Worm (Caenorhabditis elegans) whole organism, L3 larva: Measurements from ENCODE around the gene C29F7.2.

Experiments used
- R02D3.7 ChIP-seq: fragments of 150-350 bp; optimal IDR thresholded peaks from 2 replicates; lab custom pipeline; 2014; ENCODE audit warnings: missing biosample characterization, missing genetic modification characterization
- ama-1 ChIP-seq: fragments of 150-350 bp; optimal IDR thresholded peaks from 2 replicates; lab custom pipeline; 2018
- ceh-16 ChIP-seq: sonication (generic microtip); optimal IDR thresholded peaks from 2 replicates; lab custom pipeline; 2017; ENCODE audit warnings: missing biosample characterization, missing genetic modification characterization
- ceh-28 ChIP-seq: fragments of 150-350 bp; optimal IDR thresholded peaks from 2 replicates; lab custom pipeline; 2014; ENCODE audit warnings: missing biosample characterization, missing genetic modification reagents, missing genetic modification characterization
- elt-3 ChIP-seq, 3 experiments: fragments of 150-350 bp in 1 of 3; sonication (generic microtip) in 2 of 3; optimal IDR thresholded peaks; 2 replicates in 2 of 3; 4 replicates in 1 of 3; lab custom pipeline; 2014 to 2017; ENCODE audit warnings: missing biosample characterization in 3 of 3, missing genetic modification characterization in 3 of 3
- fkh-2 ChIP-seq: fragments of 150-350 bp; optimal IDR thresholded peaks from 2 replicates; lab custom pipeline; 2014; ENCODE audit warnings: missing biosample characterization, missing genetic modification reagents, missing genetic modification characterization
- lin-15B ChIP-seq: fragments of 150-350 bp; optimal IDR thresholded peaks from 2 replicates; lab custom pipeline; 2014; ENCODE audit warnings: missing biosample characterization, missing genetic modification characterization
- nhr-11 ChIP-seq: fragments of 150-350 bp; optimal IDR thresholded peaks from 2 replicates; lab custom pipeline; 2014; ENCODE audit warnings: missing biosample characterization, missing genetic modification characterization
- nhr-25 ChIP-seq: sonication (generic microtip); optimal IDR thresholded peaks from 2 replicates; lab custom pipeline; 2017; ENCODE audit warnings: missing biosample characterization, missing genetic modification characterization
- pqm-1 ChIP-seq: fragments of 150-350 bp; optimal IDR thresholded peaks from 2 replicates; lab custom pipeline; 2017; ENCODE audit warnings: missing biosample characterization, missing genetic modification characterization, inconsistent platforms
- skn-1 ChIP-seq: fragments of 150-350 bp; optimal IDR thresholded peaks from 2 replicates; lab custom pipeline; 2014; ENCODE audit warnings: missing biosample characterization, missing genetic modification characterization
- snpc-4 ChIP-seq: fragments of 150-350 bp; optimal IDR thresholded peaks from 2 replicates; lab custom pipeline; 2014; ENCODE audit warnings: missing biosample characterization, missing genetic modification characterization
- unc-62 ChIP-seq: fragments of 150-350 bp; sonication (generic microtip); optimal IDR thresholded peaks from 4 replicates; lab custom pipeline; 2014; ENCODE audit warnings: missing biosample characterization, missing genetic modification reagents, missing genetic modification characterization
- ztf-11 ChIP-seq: fragments of 150-350 bp; optimal IDR thresholded peaks from 2 replicates; lab custom pipeline; 2014; ENCODE audit warnings: missing biosample characterization, missing genetic modification characterization

DNA sequence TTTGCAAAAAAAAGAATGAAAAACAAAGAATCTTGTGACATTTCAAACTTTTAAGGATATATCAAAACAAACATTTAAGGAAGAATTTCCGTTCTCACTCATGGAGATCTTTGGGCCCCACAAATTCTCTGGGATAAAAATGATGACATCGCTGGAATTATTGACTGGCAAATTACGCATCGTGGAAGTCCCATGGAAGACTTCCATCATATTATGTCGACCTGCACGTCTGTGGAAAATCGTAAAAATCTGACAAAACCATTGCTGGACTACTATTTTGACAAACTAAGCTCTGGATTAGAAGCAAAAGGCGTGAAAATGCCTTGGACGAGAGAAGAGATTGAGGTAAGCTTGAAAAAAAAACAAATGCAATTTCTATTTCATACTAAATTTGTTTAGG, 1.6 kb downstream of the C29F7.2 start:
- TF ChIP-seq elt-3 (tag; optimal IDR thresholded peaks at IDR 0.05; lab: Kevin White, UChicago) = no peak
- TF ChIP-seq ceh-28 (tag; lab: Kevin White, UChicago) = no peak
- TF ChIP-seq nhr-11 = no peak
- no peak for TF ChIP-seq ceh-16 (tag; lab: Kevin White, UChicago)
- no peak for TF ChIP-seq unc-62 (GFP tag; lab: Kevin White, UChicago)
- TF ChIP-seq ztf-11 (tag; lab: Kevin White, UChicago) = no peak
- no peak for TF ChIP-seq R02D3.7 (tag; lab: Kevin White, UChicago)
- no peak for TF ChIP-seq ama-1 (lab: Kevin White, UChicago)
- no peak for TF ChIP-seq pqm-1
- TF ChIP-seq skn-1 (tag; lab: Kevin White, UChicago) = no peak
- no peak for TF ChIP-seq snpc-4 (tag; lab: Kevin White, UChicago)
- TF ChIP-seq lin-15B (tag; lab: Kevin White, UChicago) = no peak
- no peak for TF ChIP-seq nhr-25 (tag; lab: Kevin White, UChicago)
- TF ChIP-seq fkh-2 (tag; lab: Kevin White, UChicago) = no peak
